Fruit fly (Drosophila melanogaster) whole organism, embryonic: ENCODE data around the gene CG31710.
A peak's percentile ranks its signal among the peaks of the same experiment; 100 is the strongest.

Experiments
- Awh ChIP-seq: fragments of 200-800 bp; sonication (Bioruptor generic); IDR thresholded peaks from 2 replicates; pipeline ENCODE4, ENCODE4 v1.3.6; 2022; ENCODE audit warnings: missing biosample characterization, missing genetic modification characterization
- Bdp1 ChIP-seq: fragments of 200-800 bp; sonication (Bioruptor generic); optimal IDR thresholded peaks from 3 replicates; lab custom pipeline; 2016; ENCODE audit warnings: missing biosample characterization, missing genetic modification characterization
- CG1024 ChIP-seq: fragments of 200-800 bp; sonication (Bioruptor generic); IDR thresholded peaks from 2 replicates; pipeline ENCODE4 v1.3.6; 2022; ENCODE audit warnings: missing biosample characterization, missing genetic modification characterization
- CG10543 ChIP-seq: fragments of 200-800 bp; sonication (Bioruptor generic); optimal IDR thresholded peaks from 3 replicates; lab custom pipeline; 2017; ENCODE audit warnings: missing biosample characterization, mild to moderate bottlenecking, missing genetic modification characterization, moderate library complexity
- CG15269 ChIP-seq: fragments of 200-800 bp; sonication (Bioruptor generic); optimal IDR thresholded peaks from 2 replicates; lab custom pipeline; 2018; ENCODE audit warnings: missing biosample characterization, mild to moderate bottlenecking, missing genetic modification characterization, moderate library complexity
- CG1529 ChIP-seq: fragments of 200-800 bp; sonication (Bioruptor generic); optimal IDR thresholded peaks from 3 replicates; lab custom pipeline; 2018; ENCODE audit warnings: missing biosample characterization, missing genetic modification characterization
- CG15601 ChIP-seq: fragments of 200-800 bp; sonication (Bioruptor generic); optimal IDR thresholded peaks from 3 replicates; lab custom pipeline; 2019; ENCODE audit warnings: missing biosample characterization, mild to moderate bottlenecking, missing genetic modification characterization, moderate library complexity
- CG1602 ChIP-seq: fragments of 200-800 bp; sonication (Bioruptor generic); optimal IDR thresholded peaks from 3 replicates; lab custom pipeline; 2016; ENCODE audit warnings: missing biosample characterization, missing genetic modification characterization
- CG18599 ChIP-seq: fragments of 200-800 bp; sonication (Bioruptor generic); optimal IDR thresholded peaks from 3 replicates; lab custom pipeline; 2017; ENCODE audit warnings: missing biosample characterization, missing genetic modification characterization, mild to moderate bottlenecking, moderate library complexity, missing genetic modification reagents
- CG2120 ChIP-seq: fragments of 200-800 bp; sonication (Bioruptor generic); optimal IDR thresholded peaks from 3 replicates; lab custom pipeline; 2016; ENCODE audit warnings: missing biosample characterization, missing genetic modification characterization
- CG34422 ChIP-seq: fragments of 200-800 bp; sonication (Bioruptor generic); IDR thresholded peaks from 3 replicates; pipeline ENCODE4 v1.3.6; 2022; ENCODE audit warnings: missing biosample characterization, missing genetic modification characterization
- CG3726 ChIP-seq: fragments of 200-800 bp; sonication (Bioruptor generic); IDR thresholded peaks from 3 replicates; pipeline ENCODE4, ENCODE4 v1.3.6; 2022; ENCODE audit warnings: missing biosample characterization, missing genetic modification characterization
- CG4617 ChIP-seq: fragments of 200-800 bp; sonication (Bioruptor generic); optimal IDR thresholded peaks from 3 replicates; lab custom pipeline; 2016; ENCODE audit warnings: missing biosample characterization, missing genetic modification characterization, borderline replicate concordance
- CG4820 ChIP-seq: fragments of 200-800 bp; sonication (Bioruptor generic); optimal IDR thresholded peaks from 3 replicates; lab custom pipeline; 2016; ENCODE audit warnings: missing biosample characterization, missing genetic modification characterization
- CG6813 ChIP-seq: fragments of 200-800 bp; sonication (Bioruptor generic); optimal IDR thresholded peaks from 2 replicates; lab custom pipeline; 2017; ENCODE audit warnings: missing biosample characterization, missing genetic modification characterization, mild to moderate bottlenecking, moderate library complexity, missing genetic modification reagents
- CG8924 ChIP-seq: fragments of 200-800 bp; optimal IDR thresholded peaks from 3 replicates; lab custom pipeline; 2019; ENCODE audit warnings: missing biosample characterization, mild to moderate bottlenecking, missing genetic modification characterization, moderate library complexity
- CHES-1-like ChIP-seq: fragments of 200-800 bp; sonication (Bioruptor generic); optimal IDR thresholded peaks from 2 replicates; lab custom pipeline; 2016; ENCODE audit warnings: missing biosample characterization, missing genetic modification characterization
- Eip74EF ChIP-seq, 2 experiments: fragments of 200-800 bp in 1 of 2; fragments of >200 bp in 1 of 2; sonication (Bioruptor generic) in 1 of 2; optimal IDR thresholded peaks; 2 replicates each; lab custom pipeline; 2017 to 2019; ENCODE audit warnings: missing biosample characterization in 2 of 2, missing genetic modification characterization in 2 of 2, mild to moderate bottlenecking in 1 of 2, moderate library complexity in 1 of 2
- Fer1 ChIP-seq: fragments of 200-800 bp; sonication (Bioruptor generic); optimal IDR thresholded peaks from 2 replicates; lab custom pipeline; 2017; ENCODE audit warnings: missing biosample characterization, mild to moderate bottlenecking, missing genetic modification characterization
- Gsc ChIP-seq: fragments of 200-800 bp; sonication (Bioruptor generic); IDR thresholded peaks from 2 replicates; pipeline ENCODE4 v1.3.6; 2022; ENCODE audit warnings: missing biosample characterization, missing genetic modification characterization
- H15 ChIP-seq: fragments of 200-800 bp; sonication (Bioruptor generic); IDR thresholded peaks from 3 replicates; pipeline ENCODE4 v1.3.6; 2022; ENCODE audit warnings: missing biosample characterization, missing genetic modification characterization
- Jarid2 ChIP-seq: fragments of 200-800 bp; sonication (Bioruptor generic); optimal IDR thresholded peaks from 3 replicates; lab custom pipeline; 2017; ENCODE audit warnings: mild to moderate bottlenecking, missing biosample characterization, missing genetic modification reagents, missing genetic modification characterization
- Kr ChIP-seq: fragments of 200-800 bp; sonication (Bioruptor generic); optimal IDR thresholded peaks from 2 replicates; lab custom pipeline; 2017; ENCODE audit warnings: missing biosample characterization, mild to moderate bottlenecking, missing genetic modification characterization
- Neu2 ChIP-seq: fragments of 200-800 bp; sonication (Bioruptor generic); optimal IDR thresholded peaks from 3 replicates; lab custom pipeline; 2016; ENCODE audit warnings: missing biosample characterization, missing genetic modification characterization, borderline replicate concordance
- Nf-YA ChIP-seq: fragments of 200-800 bp; sonication (Bioruptor generic); IDR thresholded peaks from 2 replicates; pipeline ENCODE4 v1.3.6; 2022; ENCODE audit warnings: missing biosample characterization, missing genetic modification characterization
- Pdp1 ChIP-seq, 2 experiments: fragments of 200-800 bp; sonication (Bioruptor generic); optimal IDR thresholded peaks; 3 replicates each; lab custom pipeline; 2016; ENCODE audit warnings: missing biosample characterization in 2 of 2, missing genetic modification characterization in 2 of 2, mild to moderate bottlenecking in 1 of 2, moderate library complexity in 1 of 2
- Side ChIP-seq: fragments of 200-800 bp; sonication (Bioruptor generic); optimal IDR thresholded peaks from 2 replicates; lab custom pipeline; 2016; ENCODE audit warnings: missing biosample characterization, missing genetic modification characterization
- Stat92E ChIP-seq, 3 experiments: fragments of >200 bp in 2 of 3; fragments of 200-800 bp in 1 of 3; sonication (Bioruptor generic) in 1 of 3; optimal IDR thresholded peaks; 2 replicates each; lab custom pipeline; 2017 to 2019; ENCODE audit warnings: missing biosample characterization in 3 of 3, missing genetic modification characterization in 3 of 3, mild to moderate bottlenecking in 1 of 3, moderate library complexity in 1 of 3
- TFAM ChIP-seq: fragments of 200-800 bp; sonication (Bioruptor generic); optimal IDR thresholded peaks from 2 replicates; lab custom pipeline; 2017; ENCODE audit warnings: missing biosample characterization, missing genetic modification characterization, inconsistent platforms
- aop ChIP-seq: fragments of 200-800 bp; sonication (Bioruptor generic); IDR thresholded peaks from 2 replicates; pipeline ENCODE4 v1.3.6; 2022; ENCODE audit warnings: missing biosample characterization, missing genetic modification characterization
- bcd ChIP-seq: fragments of 200-800 bp; sonication (Bioruptor generic); optimal IDR thresholded peaks from 2 replicates; lab custom pipeline; 2017; ENCODE audit warnings: missing biosample characterization, mild to moderate bottlenecking, missing genetic modification characterization
- cg ChIP-seq: fragments of 200-800 bp; sonication (Bioruptor generic); optimal IDR thresholded peaks from 3 replicates; lab custom pipeline; 2019; ENCODE audit warnings: missing biosample characterization, mild to moderate bottlenecking, missing genetic modification characterization, moderate library complexity
- chinmo ChIP-seq: fragments of 200-800 bp; sonication (Bioruptor generic); IDR thresholded peaks from 4 replicates; pipeline ENCODE4 v1.3.6; 2022; ENCODE audit warnings: missing biosample characterization, missing genetic modification characterization; ENCODE audit not compliant: partially characterized antibody
- da ChIP-seq: fragments of 200-800 bp; sonication (Bioruptor generic); optimal IDR thresholded peaks from 2 replicates; lab custom pipeline; 2016; ENCODE audit warnings: missing biosample characterization, missing genetic modification characterization
- dan ChIP-seq: fragments of 200-800 bp; sonication (Bioruptor generic); IDR thresholded peaks from 2 replicates; pipeline ENCODE4 v1.3.6; 2022; ENCODE audit warnings: missing biosample characterization, missing genetic modification characterization
- danr ChIP-seq: fragments of 200-800 bp; sonication (Bioruptor generic); IDR thresholded peaks from 2 replicates; pipeline ENCODE4 v1.3.6; 2022; ENCODE audit warnings: missing biosample characterization, missing genetic modification characterization
- ewg ChIP-seq: fragments of 200-800 bp; sonication (Bioruptor generic); optimal IDR thresholded peaks from 3 replicates; lab custom pipeline; 2017; ENCODE audit warnings: mild to moderate bottlenecking, missing biosample characterization, missing genetic modification reagents, missing genetic modification characterization
- gem ChIP-seq: fragments of 200-800 bp; sonication (Bioruptor generic); optimal IDR thresholded peaks from 2 replicates; lab custom pipeline; 2019; ENCODE audit warnings: missing biosample characterization, mild to moderate bottlenecking, missing genetic modification characterization, moderate library complexity
- gsb-n ChIP-seq: fragments of 200-800 bp; sonication (Bioruptor generic); optimal IDR thresholded peaks from 3 replicates; lab custom pipeline; 2018; ENCODE audit warnings: missing biosample characterization, mild to moderate bottlenecking, missing genetic modification characterization
- h ChIP-seq: fragments of >200 bp; optimal IDR thresholded peaks from 2 replicates; lab custom pipeline; 2017
- jumu ChIP-seq: fragments of 200-800 bp; sonication (Bioruptor generic); optimal IDR thresholded peaks from 3 replicates; lab custom pipeline; 2016; ENCODE audit warnings: missing biosample characterization, missing genetic modification characterization
- odd ChIP-seq: fragments of 200-800 bp; sonication (Bioruptor generic); optimal IDR thresholded peaks from 2 replicates; lab custom pipeline; 2017; ENCODE audit warnings: missing biosample characterization, mild to moderate bottlenecking, missing genetic modification characterization
- p53 ChIP-seq: fragments of 200-800 bp; sonication (Bioruptor generic); optimal IDR thresholded peaks from 2 replicates; lab custom pipeline; 2016; ENCODE audit warnings: missing biosample characterization, missing genetic modification characterization
- sima ChIP-seq: fragments of 200-800 bp; sonication (Bioruptor generic); optimal IDR thresholded peaks from 2 replicates; lab custom pipeline; 2016; ENCODE audit warnings: missing biosample characterization, missing genetic modification characterization
- so ChIP-seq: fragments of 200-800 bp; sonication (Bioruptor generic); IDR thresholded peaks from 3 replicates; pipeline ENCODE4 v1.3.6; 2022; ENCODE audit warnings: missing biosample characterization, missing genetic modification characterization
- sr ChIP-seq: fragments of 200-800 bp; sonication (Bioruptor generic); IDR thresholded peaks from 3 replicates; pipeline ENCODE4 v1.3.6; 2022; ENCODE audit warnings: missing biosample characterization, missing genetic modification characterization
- sug ChIP-seq: fragments of 200-800 bp; optimal IDR thresholded peaks from 2 replicates; lab custom pipeline; 2019; ENCODE audit warnings: missing biosample characterization, mild to moderate bottlenecking, missing genetic modification characterization, moderate library complexity
- tin ChIP-seq: fragments of 200-800 bp; sonication (Bioruptor generic); optimal IDR thresholded peaks from 3 replicates; lab custom pipeline; 2016; ENCODE audit warnings: missing biosample characterization, missing genetic modification characterization
- usp ChIP-seq: fragments of >200 bp; optimal IDR thresholded peaks from 2 replicates; lab custom pipeline; 2017; ENCODE audit warnings: missing biosample characterization, missing genetic modification characterization
- wek ChIP-seq: fragments of 200-800 bp; sonication (Bioruptor generic); optimal IDR thresholded peaks from 3 replicates; lab custom pipeline; 2018; ENCODE audit warnings: missing biosample characterization, mild to moderate bottlenecking, missing genetic modification characterization, moderate library complexity
- zfh2 ChIP-seq: fragments of 200-800 bp; sonication (Bioruptor generic); optimal IDR thresholded peaks from 2 replicates; lab custom pipeline; 2016; ENCODE audit warnings: missing biosample characterization, missing genetic modification characterization

CG31710 gene

DNA sequence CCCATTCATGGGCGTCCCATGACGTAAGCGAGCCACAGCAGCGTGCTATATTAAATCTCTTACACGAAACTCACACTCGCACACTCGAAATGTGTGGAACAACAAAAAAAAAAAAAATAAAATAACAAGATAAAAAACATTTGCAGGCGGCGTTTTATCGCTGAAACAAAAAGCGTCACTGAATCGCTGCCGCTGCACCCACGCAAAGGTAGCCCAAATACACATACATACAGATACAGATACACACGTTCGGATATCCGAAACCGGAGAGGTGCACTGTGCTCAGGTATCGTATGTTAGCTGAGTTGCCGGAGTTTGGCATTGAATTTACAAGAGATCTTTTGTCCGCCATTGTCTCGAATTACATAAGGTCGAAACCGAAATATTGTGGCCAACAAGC, 19.8 kb downstream of the CG31710 start (continued):
- TF ChIP-seq wek (no peak), Neu2 (GFP tag; lab: Kevin White, UChicago) (no peak), CG1024 (no peak), Side (GFP tag; lab: Kevin White, UChicago) (no peak), sr (GFP tag; lab: Robert Waterston, UW) (peak; percentile 81), dan (GFP tag; lab: Robert Waterston, UW) (no peak), p53 (GFP tag; lab: Kevin White, UChicago) (no peak), CG34422 (GFP tag; lab: Robert Waterston, UW) (no peak), odd (GFP tag; lab: Kevin White, UChicago) (no peak), CHES-1-like (GFP tag; lab: Kevin White, UChicago) (no peak), CG3726 (GFP tag; lab: Robert Waterston, UW) (no peak), Nf-YA (no peak), Fer1 (GFP tag; lab: Kevin White, UChicago) (no peak), CG4617 (GFP tag; lab: Kevin White, UChicago) (no peak), danr (0 out of 2 replicates have a peak, but pooled peaks have one; percentile 23), CG1602 (GFP tag; lab: Kevin White, UChicago) (no peak), Kr (GFP tag; lab: Kevin White, UChicago) (no peak), CG6813 (GFP tag; lab: Kevin White, UChicago) (no peak), Stat92E (GFP tag; optimal IDR thresholded peaks at IDR 0.05; lab: Kevin White, UChicago) (no peak), CG18599 (GFP tag; lab: Kevin White, UChicago) (no peak), chinmo (GFP tag; lab: Robert Waterston, UW) (peak; percentile 76; the same call in 2 of the 4 replicates), da (no peak), sug (tag; lab: Kevin White, UChicago) (peak; percentile 17), Gsc (no peak), CG2120 (no peak), Eip74EF (GFP tag; optimal IDR thresholded peaks at IDR 0.05; lab: Kevin White, UChicago) (no peak), CG1529 (GFP tag; lab: Kevin White, UChicago) (no peak), cg (GFP tag; lab: Kevin White, UChicago) (peak; percentile 22), aop (no peak), Awh (GFP tag; lab: Robert Waterston, UW) (no peak), ewg (GFP tag; lab: Kevin White, UChicago) (no peak), bcd (GFP tag; lab: Kevin White, UChicago) (no peak), H15 (GFP tag; lab: Robert Waterston, UW) (0 out of 3 replicates have a peak, but pooled peaks have one; percentile 41), sima (no peak), CG4820 (no peak), tin (GFP tag; lab: Kevin White, UChicago) (no peak), Bdp1 (GFP tag; lab: Kevin White, UChicago) (no peak), usp (no peak), zfh2 (GFP tag; lab: Kevin White, UChicago) (no peak), CG8924 (tag; lab: Kevin White, UChicago) (no peak), gem (tag; lab: Kevin White, UChicago) (no peak), gsb-n (tag; lab: Kevin White, UChicago) (no peak), jumu (no peak), Jarid2 (no peak), CG15269 (tag; lab: Kevin White, UChicago) (no peak), CG10543 (GFP tag; lab: Kevin White, UChicago) (peak; percentile 24), CG15601 (no peak), Pdp1 (GFP tag; optimal IDR thresholded peaks at IDR 0.05; lab: Kevin White, UChicago) (peak in 1 of 2 experiments; percentile 84), h (lab: Kevin White, UChicago) (no peak), TFAM (GFP tag; lab: Kevin White, UChicago) (no peak), so (GFP tag; lab: Robert Waterston, UW) (peak; percentile 76; the same call in 1 of the 3 replicates)
